Worm (Caenorhabditis elegans) whole organism, L4 larva: ENCODE results near the gene ccep-135.

Experiments
- T26A8.4 ChIP-seq: fragments of 200-800 bp; sonication (Bioruptor generic); IDR thresholded peaks from 2 replicates; pipeline ENCODE4 v1.3.6; 2022; ENCODE audit warnings: missing genetic modification characterization, missing compliant biosample characterization
- ZK546.5 ChIP-seq, 2 experiments: sonication (generic microtip); optimal IDR thresholded peaks; 2 replicates each; lab custom pipeline; 2017; ENCODE audit warnings: missing biosample characterization in 2 of 2, missing genetic modification characterization in 2 of 2
- ama-1 ChIP-seq: fragments of 150-350 bp; optimal IDR thresholded peaks from 2 replicates; lab custom pipeline; 2014; ENCODE audit warnings: inconsistent platforms, mixed read lengths
- arid-1 ChIP-seq: fragments of 200-800 bp; sonication (Bioruptor generic); conservative IDR thresholded peaks from 2 replicates; pipeline ENCODE4 v1.3.6; 2022; ENCODE audit warnings: missing genetic modification reagents, missing genetic modification characterization, missing compliant biosample characterization
- ceh-28 ChIP-seq: fragments of 150-350 bp; optimal IDR thresholded peaks from 2 replicates; lab custom pipeline; 2014; ENCODE audit warnings: missing biosample characterization, missing genetic modification reagents, missing genetic modification characterization
- ceh-32 ChIP-seq: sonication (generic microtip); optimal IDR thresholded peaks from 2 replicates; lab custom pipeline; 2016; ENCODE audit warnings: mild to moderate bottlenecking, missing genetic modification characterization, missing compliant biosample characterization; ENCODE audit not compliant: poor library complexity
- daf-12 ChIP-seq: fragments of 150-350 bp; optimal IDR thresholded peaks from 2 replicates; lab custom pipeline; 2014; ENCODE audit warnings: missing biosample characterization, missing genetic modification reagents, missing genetic modification characterization
- dmd-6 ChIP-seq: fragments of 200-800 bp; sonication (Bioruptor generic); IDR thresholded peaks from 2 replicates; pipeline ENCODE4 v1.3.6; 2022; ENCODE audit warnings: missing genetic modification reagents, missing genetic modification characterization, missing compliant biosample characterization
- egl-27 ChIP-seq: sonication (generic microtip); optimal IDR thresholded peaks from 3 replicates; lab custom pipeline; 2017; ENCODE audit warnings: missing biosample characterization, missing genetic modification reagents, missing genetic modification characterization
- gei-8 ChIP-seq: fragments of 200-800 bp; sonication (Bioruptor generic); optimal IDR thresholded peaks from 2 replicates; lab custom pipeline; 2018; ENCODE audit warnings: mild to moderate bottlenecking, missing genetic modification characterization, missing compliant biosample characterization
- hif-1 ChIP-seq, 2 experiments: sonication (generic microtip); optimal IDR thresholded peaks; 2 replicates each; lab custom pipeline; 2016 to 2017; ENCODE audit warnings: missing compliant biosample characterization in 2 of 2, missing genetic modification characterization in 2 of 2, missing genetic modification reagents in 2 of 2, missing genotype in 2 of 2, mild to moderate bottlenecking in 1 of 2
- madf-9 ChIP-seq: fragments of 200-800 bp; sonication (Bioruptor generic); conservative IDR thresholded peaks from 2 replicates; pipeline ENCODE4 v1.3.6; 2022; ENCODE audit warnings: missing genetic modification reagents, missing genetic modification characterization, missing compliant biosample characterization
- nhr-237 ChIP-seq: sonication (generic microtip); optimal IDR thresholded peaks from 2 replicates; lab custom pipeline; 2017; ENCODE audit warnings: missing biosample characterization, missing genetic modification characterization
- nhr-28 ChIP-seq: fragments of 150-350 bp; optimal IDR thresholded peaks from 2 replicates; lab custom pipeline; 2014; ENCODE audit warnings: missing biosample characterization, missing genetic modification characterization
- rbr-2 ChIP-seq: sonication (generic microtip); optimal IDR thresholded peaks from 2 replicates; lab custom pipeline; 2016; ENCODE audit warnings: missing genotype, missing genetic modification characterization, missing compliant biosample characterization
- saeg-2 ChIP-seq: fragments of 200-800 bp; sonication (Bioruptor generic); IDR thresholded peaks from 2 replicates; pipeline ENCODE4 v1.3.6; 2022; ENCODE audit warnings: missing genetic modification reagents, missing genetic modification characterization, missing compliant biosample characterization
- sdz-12 ChIP-seq: fragments of 200-800 bp; sonication (Bioruptor generic); optimal IDR thresholded peaks from 2 replicates; lab custom pipeline; 2018; ENCODE audit warnings: mild to moderate bottlenecking, missing genetic modification characterization, missing compliant biosample characterization
- spr-3 ChIP-seq: fragments of 200-800 bp; sonication (Bioruptor generic); optimal IDR thresholded peaks from 2 replicates; lab custom pipeline; 2018; ENCODE audit warnings: mild to moderate bottlenecking, missing genetic modification characterization, missing compliant biosample characterization
- tag-97 ChIP-seq: fragments of 200-800 bp; sonication (Bioruptor generic); IDR thresholded peaks from 2 replicates; pipeline ENCODE4 v1.3.6; 2022; ENCODE audit warnings: missing genetic modification characterization, missing compliant biosample characterization
- unc-62 ChIP-seq, 3 experiments: fragments of 150-350 bp in 1 of 3; sonication (generic microtip); optimal IDR thresholded peaks in 2 of 3; peaks in 1 of 3; 1 replicate in 1 of 3; 2 replicates in 2 of 3; lab custom pipeline; 2014 to 2017; ENCODE audit warnings: missing biosample characterization in 3 of 3, missing genetic modification characterization in 3 of 3, missing genetic modification reagents in 3 of 3, missing genotype in 1 of 3
- zip-11 ChIP-seq: fragments of 200-800 bp; sonication (Bioruptor generic); IDR thresholded peaks from 2 replicates; pipeline ENCODE4 v1.3.6; 2022; ENCODE audit warnings: missing genetic modification characterization, missing compliant biosample characterization

Gene ccep-135

ce11 chrIII:3142078-3142477 lies 50.4 kb downstream of the ccep-135 start:
- TF ChIP-seq spr-3 (GFP tag; lab: Kevin White, UChicago) = no peak
- TF ChIP-seq ceh-28 (tag; lab: Kevin White, UChicago) = peak; percentile 91
- TF ChIP-seq, all 104 proteins: peak for 1

- TF ChIP-seq hif-1 (tag; optimal IDR thresholded peaks at IDR 0.05; lab: Kevin White, UChicago) = no peak
- TF ChIP-seq rbr-2 (tag; lab: Kevin White, UChicago) = no peak
- no peak for TF ChIP-seq ceh-32 (tag; lab: Kevin White, UChicago)
- TF ChIP-seq arid-1 (GFP tag; lab: Robert Waterston, UW) = no peak
- TF ChIP-seq spr-3 (GFP tag; lab: Kevin White, UChicago) = no peak
- no peak for TF ChIP-seq ama-1
- no peak for TF ChIP-seq saeg-2 (GFP tag; lab: Robert Waterston, UW)
- no peak for TF ChIP-seq nhr-28 (tag; lab: Kevin White, UChicago)
- no peak for TF ChIP-seq T26A8.4 (GFP tag; lab: Robert Waterston, UW)
- no peak for TF ChIP-seq zip-11 (GFP tag; lab: Robert Waterston, UW)
- TF ChIP-seq daf-12 (tag; lab: Kevin White, UChicago) = no peak
- no peak for TF ChIP-seq gei-8 (GFP tag; lab: Kevin White, UChicago)
- TF ChIP-seq unc-62 (GFP tag; optimal IDR thresholded peaks at IDR 0.05 in 1 of 2; lab: Kevin White, UChicago) = no peak
- no peak for TF ChIP-seq unc-62 (tag; optimal IDR thresholded peaks at IDR 0.05; lab: Kevin White, UChicago)
- no peak for TF ChIP-seq nhr-237 (tag; lab: Kevin White, UChicago)
- TF ChIP-seq egl-27 (tag; lab: Kevin White, UChicago) = no peak
- no peak for TF ChIP-seq madf-9 (GFP tag; lab: Robert Waterston, UW)
- TF ChIP-seq tag-97 = no peak
- TF ChIP-seq dmd-6 = no peak
- no peak for TF ChIP-seq ZK546.5 (tag; optimal IDR thresholded peaks at IDR 0.05; lab: Kevin White, UChicago)
- TF ChIP-seq sdz-12 (GFP tag; lab: Kevin White, UChicago) = no peak
These were observed 52.0 kb downstream of the ccep-135 start, which contains the start of gene C44B11.4 for ce11 chrIII:3143657-3144056. Gene C44B11.4 (minus strand): TSS chrIII:3143757.
